Worm (Caenorhabditis elegans) whole organism, young adult: Measurements from ENCODE around the gene nhr-118.

ENCODE experiments used
- egl-18 ChIP-seq: fragments of 200-800 bp; sonication (Bioruptor generic); IDR thresholded peaks from 2 replicates; pipeline ENCODE4 v1.3.6; 2022; ENCODE audit warnings: missing genetic modification reagents, missing genetic modification characterization, missing compliant biosample characterization
- hmg-20 ChIP-seq: fragments of 200-800 bp; sonication (Bioruptor generic); IDR thresholded peaks from 2 replicates; pipeline ENCODE4 v1.3.6; 2022; ENCODE audit warnings: missing genetic modification reagents, missing genetic modification characterization, missing compliant biosample characterization
- nhr-179 ChIP-seq: sonication (generic microtip); optimal IDR thresholded peaks from 2 replicates; lab custom pipeline; 2016; ENCODE audit warnings: mild to moderate bottlenecking, missing genetic modification characterization, missing compliant biosample characterization
- pbrm-1 ChIP-seq: fragments of 200-800 bp; sonication (Bioruptor generic); IDR thresholded peaks from 2 replicates; pipeline ENCODE4 v1.3.6; 2022; ENCODE audit warnings: missing genetic modification reagents, missing genetic modification characterization, missing compliant biosample characterization
- snpc-3.4 ChIP-seq: sonication (generic microtip); optimal IDR thresholded peaks from 2 replicates; lab custom pipeline; 2017; ENCODE audit warnings: missing genetic modification characterization, mild to moderate bottlenecking, missing compliant biosample characterization, antibody characterized with exemption, moderate library complexity, missing genotype, missing genetic modification reagents
- snpc-4 ChIP-seq, 5 experiments: fragments of 150-350 bp in 1 of 5; sonication (generic microtip) in 4 of 5; optimal IDR thresholded peaks; 2 replicates each; lab custom pipeline; 2014 to 2018; ENCODE audit warnings: missing genetic modification characterization in 5 of 5, missing biosample characterization in 3 of 5, antibody characterized with exemption in 2 of 5, mild to moderate bottlenecking in 2 of 5, missing compliant biosample characterization in 2 of 5, missing genotype in 2 of 5, moderate library complexity in 2 of 5, missing genetic modification reagents in 1 of 5

DNA sequence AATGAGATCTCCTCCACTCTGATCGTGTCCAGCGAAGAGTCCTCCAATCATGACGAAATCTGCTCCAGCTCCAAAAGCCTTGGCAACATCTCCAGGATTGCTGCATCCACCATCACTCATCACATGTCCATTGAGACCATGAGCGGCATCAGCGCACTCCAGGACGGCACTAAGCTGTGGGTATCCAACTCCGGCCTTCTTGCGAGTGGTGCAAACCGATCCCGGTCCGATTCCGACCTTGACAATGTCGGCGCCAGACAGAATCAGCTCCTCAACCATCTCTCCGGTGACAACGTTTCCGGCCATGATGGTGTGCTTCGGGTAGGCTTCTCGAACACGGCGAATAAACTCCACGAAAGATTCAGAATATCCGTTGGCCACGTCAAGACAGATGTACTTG, 37.1 kb upstream of the nhr-118 start:
- no peak for TF ChIP-seq snpc-4 (GFP tag; optimal IDR thresholded peaks at IDR 0.05; lab: Kevin White, UChicago)
- no peak for TF ChIP-seq snpc-4 (tag; optimal IDR thresholded peaks at IDR 0.05; lab: Kevin White, UChicago)
- TF ChIP-seq pbrm-1 (GFP tag; lab: Robert Waterston, UW), result no peak
- no peak for TF ChIP-seq nhr-179 (tag; lab: Kevin White, UChicago)
- TF ChIP-seq hmg-20 (GFP tag; lab: Robert Waterston, UW), result no peak
- no peak for TF ChIP-seq snpc-3.4
- TF ChIP-seq egl-18, result no peak
